Fruit fly (Drosophila melanogaster) whole organism, embryonic: ENCODE measurements around the gene Or82a.

Experiments
- Ada2b ChIP-seq: fragments of 200-800 bp; sonication (Bioruptor generic); IDR thresholded peaks from 2 replicates; pipeline ENCODE4 v1.3.6; 2022; ENCODE audit warnings: missing biosample characterization, missing genetic modification characterization
- Adf1 ChIP-seq: fragments of 200-800 bp; sonication (Bioruptor generic); IDR thresholded peaks from 2 replicates; pipeline ENCODE4 v1.3.6; 2022; ENCODE audit warnings: missing biosample characterization, missing genetic modification characterization
- Awh ChIP-seq: fragments of 200-800 bp; sonication (Bioruptor generic); IDR thresholded peaks from 2 replicates; pipeline ENCODE4, ENCODE4 v1.3.6; 2022; ENCODE audit warnings: missing biosample characterization, missing genetic modification characterization
- CG11085 ChIP-seq: fragments of 200-800 bp; sonication (Bioruptor generic); IDR thresholded peaks from 2 replicates; pipeline ENCODE4 v1.3.6; 2022; ENCODE audit warnings: missing biosample characterization, missing genetic modification characterization
- CG11398 ChIP-seq: fragments of 200-800 bp; sonication (Bioruptor generic); optimal IDR thresholded peaks from 2 replicates; lab custom pipeline; 2016; ENCODE audit warnings: missing biosample characterization, missing genetic modification characterization
- CG12071 ChIP-seq: fragments of 200-800 bp; sonication (Bioruptor generic); optimal IDR thresholded peaks from 3 replicates; lab custom pipeline; 2018; ENCODE audit warnings: missing biosample characterization, mild to moderate bottlenecking, missing genetic modification characterization
- CG12942 ChIP-seq: fragments of 200-800 bp; sonication (Bioruptor generic); optimal IDR thresholded peaks from 3 replicates; lab custom pipeline; 2016; ENCODE audit warnings: missing biosample characterization, missing genetic modification characterization
- CG13287 ChIP-seq: fragments of 200-800 bp; sonication (Bioruptor generic); IDR thresholded peaks from 2 replicates; pipeline ENCODE4 v1.3.6; 2022; ENCODE audit warnings: missing biosample characterization, missing genetic modification characterization; ENCODE audit not compliant: partially characterized antibody
- CG14014 ChIP-seq: fragments of 200-800 bp; sonication (Bioruptor generic); IDR thresholded peaks from 2 replicates; pipeline ENCODE4 v1.3.6; 2022; ENCODE audit warnings: missing biosample characterization, missing genetic modification characterization
- CG14667 ChIP-seq: fragments of 200-800 bp; sonication (Bioruptor generic); IDR thresholded peaks from 2 replicates; pipeline ENCODE4 v1.3.6; 2022; ENCODE audit warnings: missing biosample characterization, missing genetic modification characterization
- CG18619 ChIP-seq: fragments of 200-800 bp; sonication (Bioruptor generic); optimal IDR thresholded peaks from 3 replicates; lab custom pipeline; 2017; ENCODE audit warnings: missing biosample characterization, mild to moderate bottlenecking, missing genetic modification characterization
- CG2712 ChIP-seq: fragments of 200-800 bp; optimal IDR thresholded peaks from 3 replicates; lab custom pipeline; 2019; ENCODE audit warnings: missing biosample characterization, mild to moderate bottlenecking, missing genetic modification characterization, moderate library complexity
- CG2889 ChIP-seq: fragments of 200-800 bp; sonication (Bioruptor generic); IDR thresholded peaks from 3 replicates; pipeline ENCODE4 v1.3.6; 2022; ENCODE audit warnings: missing biosample characterization, missing genetic modification characterization
- CG30020 ChIP-seq: fragments of 200-800 bp; optimal IDR thresholded peaks from 2 replicates; lab custom pipeline; 2019; ENCODE audit warnings: missing biosample characterization, mild to moderate bottlenecking, missing genetic modification characterization, moderate library complexity
- CG30403 ChIP-seq: fragments of 200-800 bp; sonication (Bioruptor generic); optimal IDR thresholded peaks from 3 replicates; lab custom pipeline; 2016; ENCODE audit warnings: missing biosample characterization, missing genetic modification characterization
- CG31441 ChIP-seq: fragments of 200-800 bp; sonication (Bioruptor generic); IDR thresholded peaks from 2 replicates; pipeline ENCODE4 v1.3.6; 2022; ENCODE audit warnings: missing biosample characterization, missing genetic modification characterization
- CG6683 ChIP-seq: fragments of 200-800 bp; sonication (Bioruptor generic); optimal IDR thresholded peaks from 2 replicates; lab custom pipeline; 2017; ENCODE audit warnings: missing biosample characterization, mild to moderate bottlenecking, missing genetic modification characterization, missing genetic modification reagents
- CG8388 ChIP-seq: fragments of 200-800 bp; sonication (Bioruptor generic); optimal IDR thresholded peaks from 2 replicates; lab custom pipeline; 2019; ENCODE audit warnings: missing biosample characterization, mild to moderate bottlenecking, missing genetic modification characterization, moderate library complexity
- CG9215 ChIP-seq: fragments of 200-800 bp; sonication (Bioruptor generic); IDR thresholded peaks from 2 replicates; pipeline ENCODE4 v1.3.6; 2022; ENCODE audit warnings: missing biosample characterization, missing genetic modification characterization
- Camta ChIP-seq: fragments of 200-800 bp; sonication (Bioruptor generic); optimal IDR thresholded peaks from 2 replicates; lab custom pipeline; 2016; ENCODE audit warnings: missing biosample characterization, missing genetic modification characterization
- Dp ChIP-seq: fragments of 200-800 bp; sonication (Bioruptor generic); optimal IDR thresholded peaks from 2 replicates; lab custom pipeline; 2018; ENCODE audit warnings: missing biosample characterization, mild to moderate bottlenecking, missing genetic modification characterization, moderate library complexity
- Ets65A ChIP-seq: fragments of 200-800 bp; sonication (Bioruptor generic); peaks from one replicate; lab custom pipeline; 2016; ENCODE audit warnings: missing biosample characterization, missing genetic modification characterization
- Hand ChIP-seq: fragments of 200-800 bp; sonication (Bioruptor generic); optimal IDR thresholded peaks from 2 replicates; lab custom pipeline; 2017; ENCODE audit warnings: mild to moderate bottlenecking, missing biosample characterization, missing genetic modification reagents, missing genetic modification characterization
- Hr51 ChIP-seq, 2 experiments: fragments of 200-800 bp; sonication (Bioruptor generic); optimal IDR thresholded peaks; 2 replicates in 1 of 2; 3 replicates in 1 of 2; lab custom pipeline; 2016 to 2018; ENCODE audit warnings: missing biosample characterization in 2 of 2, missing genetic modification characterization in 2 of 2, mild to moderate bottlenecking in 1 of 2, moderate library complexity in 1 of 2
- Mes4 ChIP-seq: fragments of 200-800 bp; sonication (Bioruptor generic); optimal IDR thresholded peaks from 2 replicates; lab custom pipeline; 2016; ENCODE audit warnings: missing biosample characterization, missing genetic modification characterization
- Myb ChIP-seq: fragments of 200-800 bp; sonication (Bioruptor generic); optimal IDR thresholded peaks from 2 replicates; lab custom pipeline; 2016; ENCODE audit warnings: missing biosample characterization, missing genetic modification characterization
- NC2α ChIP-seq: fragments of 200-800 bp; sonication (Bioruptor generic); optimal IDR thresholded peaks from 2 replicates; lab custom pipeline; 2016; ENCODE audit warnings: missing biosample characterization, missing genetic modification characterization
- Neu2 ChIP-seq: fragments of 200-800 bp; sonication (Bioruptor generic); optimal IDR thresholded peaks from 3 replicates; lab custom pipeline; 2016; ENCODE audit warnings: missing biosample characterization, missing genetic modification characterization, borderline replicate concordance
- Optix ChIP-seq: fragments of 200-800 bp; sonication (Bioruptor generic); IDR thresholded peaks from 3 replicates; pipeline ENCODE4 v1.3.6; 2022; ENCODE audit warnings: missing biosample characterization, missing genetic modification characterization
- Sin3A ChIP-seq: fragments of >200 bp; optimal IDR thresholded peaks from 2 replicates; lab custom pipeline; 2018
- Taf1 ChIP-seq: fragments of 200-800 bp; sonication (Bioruptor generic); IDR thresholded peaks from 2 replicates; pipeline ENCODE4 v1.3.6; 2022; ENCODE audit warnings: missing biosample characterization, missing genetic modification characterization
- aop ChIP-seq: fragments of 200-800 bp; sonication (Bioruptor generic); IDR thresholded peaks from 2 replicates; pipeline ENCODE4 v1.3.6; 2022; ENCODE audit warnings: missing biosample characterization, missing genetic modification characterization
- az2 ChIP-seq: fragments of 200-800 bp; sonication (Bioruptor generic); optimal IDR thresholded peaks from 3 replicates; lab custom pipeline; 2016; ENCODE audit warnings: missing biosample characterization, missing genetic modification characterization
- cg ChIP-seq: fragments of 200-800 bp; sonication (Bioruptor generic); optimal IDR thresholded peaks from 3 replicates; lab custom pipeline; 2019; ENCODE audit warnings: missing biosample characterization, mild to moderate bottlenecking, missing genetic modification characterization, moderate library complexity
- crc ChIP-seq: fragments of 200-800 bp; sonication (Bioruptor generic); optimal IDR thresholded peaks from 2 replicates; lab custom pipeline; 2016; ENCODE audit warnings: missing biosample characterization, missing genetic modification characterization
- croc ChIP-seq: fragments of 200-800 bp; sonication (Bioruptor generic); conservative IDR thresholded peaks from 3 replicates; pipeline ENCODE4 v1.3.6; 2022; ENCODE audit warnings: missing biosample characterization, missing genetic modification characterization
- gt ChIP-seq: fragments of 200-800 bp; sonication (Bioruptor generic); IDR thresholded peaks from 2 replicates; pipeline ENCODE4 v1.3.6; 2022; ENCODE audit warnings: missing biosample characterization, missing genetic modification characterization
- hb ChIP-seq: fragments of 200-800 bp; sonication (Bioruptor generic); IDR thresholded peaks from 3 replicates; pipeline ENCODE4 v1.3.6; 2022; ENCODE audit warnings: missing biosample characterization, missing genetic modification characterization; ENCODE audit not compliant: partially characterized antibody
- lmd ChIP-seq: fragments of 200-800 bp; sonication (Bioruptor generic); IDR thresholded peaks from 2 replicates; pipeline ENCODE4 v1.3.6; 2022; ENCODE audit warnings: missing biosample characterization, missing genetic modification characterization
- pros ChIP-seq: fragments of 200-800 bp; sonication (Bioruptor generic); optimal IDR thresholded peaks from 3 replicates; lab custom pipeline; 2019; ENCODE audit warnings: missing biosample characterization, mild to moderate bottlenecking, missing genetic modification characterization, moderate library complexity
- salm ChIP-seq: fragments of 200-800 bp; sonication (Bioruptor generic); optimal IDR thresholded peaks from 2 replicates; lab custom pipeline; 2018; ENCODE audit warnings: missing biosample characterization, mild to moderate bottlenecking, missing genetic modification characterization
- seq ChIP-seq: fragments of 200-800 bp; sonication (Bioruptor generic); IDR thresholded peaks from 2 replicates; pipeline ENCODE4 v1.3.6; 2022; ENCODE audit warnings: missing biosample characterization, missing genetic modification characterization
- so ChIP-seq: fragments of 200-800 bp; sonication (Bioruptor generic); IDR thresholded peaks from 3 replicates; pipeline ENCODE4 v1.3.6; 2022; ENCODE audit warnings: missing biosample characterization, missing genetic modification characterization
- stc ChIP-seq: fragments of 200-800 bp; sonication (Bioruptor generic); IDR thresholded peaks from 2 replicates; pipeline ENCODE4 v1.3.6; 2022; ENCODE audit warnings: missing biosample characterization, missing genetic modification characterization
- tgo ChIP-seq: fragments of 200-800 bp; sonication (Bioruptor generic); IDR thresholded peaks from 3 replicates; pipeline ENCODE4 v1.3.6; 2022; ENCODE audit warnings: missing biosample characterization, missing genetic modification characterization
- trh ChIP-seq: fragments of 200-800 bp; sonication (Bioruptor generic); optimal IDR thresholded peaks from 2 replicates; lab custom pipeline; 2016; ENCODE audit warnings: missing biosample characterization, missing genetic modification characterization
- twi ChIP-seq: fragments of 200-800 bp; optimal IDR thresholded peaks from 2 replicates; lab custom pipeline; 2019; ENCODE audit warnings: missing biosample characterization, mild to moderate bottlenecking, missing genetic modification characterization, moderate library complexity
- vvl ChIP-seq: fragments of 200-800 bp; sonication (Bioruptor generic); IDR thresholded peaks from 2 replicates; pipeline ENCODE4 v1.3.6; 2022; ENCODE audit warnings: missing biosample characterization, missing genetic modification characterization
- wek ChIP-seq: fragments of 200-800 bp; sonication (Bioruptor generic); optimal IDR thresholded peaks from 3 replicates; lab custom pipeline; 2018; ENCODE audit warnings: missing biosample characterization, mild to moderate bottlenecking, missing genetic modification characterization, moderate library complexity
- zen2 ChIP-seq: fragments of 200-800 bp; sonication (Bioruptor generic); IDR thresholded peaks from 3 replicates; pipeline ENCODE4 v1.3.6; 2022; ENCODE audit warnings: missing biosample characterization, missing genetic modification characterization; ENCODE audit not compliant: partially characterized antibody

Gene Or82a

dm6 chr3R:4215264-4215993 lies 41.3 kb upstream of the Or82a start, which contains the start of gene CG14636 (continued):
- TF ChIP-seq CG12071 (GFP tag; lab: Kevin White, UChicago), result peak; percentile 37
- TF ChIP-seq Adf1 (GFP tag; lab: Robert Waterston, UW), result peak; percentile 85
- TF ChIP-seq gt, result no peak
- no peak for TF ChIP-seq Sin3A
- peak; percentile 71 for TF ChIP-seq CG9215
- peak; percentile 19 for TF ChIP-seq Hand
- peak; percentile 12 for TF ChIP-seq pros (GFP tag; lab: Kevin White, UChicago)
- TF ChIP-seq Myb, result peak; percentile 53
- peak; percentile 78 for TF ChIP-seq CG14014 (GFP tag; lab: Robert Waterston, UW)
- TF ChIP-seq CG30020, result no peak
- peak; percentile 62 for TF ChIP-seq CG18619
- TF ChIP-seq so, result peak; percentile 81; the same call in 2 of the 3 replicates
- TF ChIP-seq crc (GFP tag; lab: Kevin White, UChicago), result peak; percentile 46
- TF ChIP-seq zen2, result no peak
- peak; percentile 4 for TF ChIP-seq Neu2 (GFP tag; lab: Kevin White, UChicago)
- TF ChIP-seq Dp, result no peak
- TF ChIP-seq Camta (GFP tag; lab: Kevin White, UChicago), result peak; percentile 48
- no peak for TF ChIP-seq cg (GFP tag; lab: Kevin White, UChicago)
- no peak for TF ChIP-seq CG2889 (GFP tag; lab: Robert Waterston, UW)
- peak; percentile 43 for TF ChIP-seq CG2712 (tag; lab: Kevin White, UChicago)
- TF ChIP-seq croc (GFP tag; lab: Robert Waterston, UW), result no peak
- no peak for TF ChIP-seq twi (tag; lab: Kevin White, UChicago)
- peak; percentile 68 for TF ChIP-seq Awh (GFP tag; lab: Robert Waterston, UW)
- TF ChIP-seq trh (GFP tag; lab: Kevin White, UChicago), result no peak
- peak in 1 of 2 experiments; percentile 86 for TF ChIP-seq Hr51 (GFP tag; optimal IDR thresholded peaks at IDR 0.05; lab: Kevin White, UChicago)
- peak; percentile 83 for TF ChIP-seq stc
- peak; percentile 18 for TF ChIP-seq salm (tag; lab: Kevin White, UChicago)
- TF ChIP-seq CG14667 (GFP tag; lab: Robert Waterston, UW), result peak; percentile 70
- TF ChIP-seq CG11398 (GFP tag; lab: Kevin White, UChicago), result peak; percentile 11
- peak; percentile 39 for TF ChIP-seq Mes4 (GFP tag; lab: Kevin White, UChicago)
- TF ChIP-seq Ada2b (GFP tag; lab: Robert Waterston, UW), result peak; percentile 77
- peak; percentile 60 for TF ChIP-seq CG30403
- peak; percentile 85 for TF ChIP-seq tgo
- TF ChIP-seq CG8388 (GFP tag; lab: Kevin White, UChicago), result peak; percentile 21
- peak; percentile 45 for TF ChIP-seq CG12942 (GFP tag; lab: Kevin White, UChicago)
- peak; percentile 24; the same call in 1 of the 2 replicates for TF ChIP-seq CG11085 (GFP tag; lab: Robert Waterston, UW)
- TF ChIP-seq lmd (GFP tag; lab: Robert Waterston, UW), result peak; percentile 84
- peak; percentile 48 for TF ChIP-seq CG6683 (GFP tag; lab: Kevin White, UChicago)
- TF ChIP-seq NC2α (GFP tag; lab: Kevin White, UChicago), result no peak
- peak; percentile 78; the same call in 1 of the 2 replicates for TF ChIP-seq seq (GFP tag; lab: Robert Waterston, UW)
- TF ChIP-seq CG31441 (GFP tag; lab: Robert Waterston, UW), result peak; percentile 49
- no peak for TF ChIP-seq aop (GFP tag; lab: Robert Waterston, UW)
- peak; percentile 87 for TF ChIP-seq Ets65A (GFP tag; lab: Kevin White, UChicago)
- TF ChIP-seq Taf1, result peak; percentile 35; the same call in 1 of the 2 replicates
- TF ChIP-seq az2 (GFP tag; lab: Kevin White, UChicago), result peak; percentile 50
- TF ChIP-seq vvl (GFP tag; lab: Robert Waterston, UW), result peak; percentile 76
- TF ChIP-seq wek, result peak; percentile 46
- peak; percentile 73; the same call in 2 of the 3 replicates for TF ChIP-seq Optix
- TF ChIP-seq hb (GFP tag; lab: Robert Waterston, UW), result peak; percentile 62; the same call in 1 of the 3 replicates
- TF ChIP-seq CG13287 (GFP tag; lab: Robert Waterston, UW), result peak; percentile 52
